Worm (Caenorhabditis elegans): Measurements from ENCODE around the gene F45D11.5.
"Not testable (repeated sequence)": the region's sequence is repeated elsewhere in the genome, so short reads cannot be mapped to it uniquely, and the experiment has no call there.

DNA sequence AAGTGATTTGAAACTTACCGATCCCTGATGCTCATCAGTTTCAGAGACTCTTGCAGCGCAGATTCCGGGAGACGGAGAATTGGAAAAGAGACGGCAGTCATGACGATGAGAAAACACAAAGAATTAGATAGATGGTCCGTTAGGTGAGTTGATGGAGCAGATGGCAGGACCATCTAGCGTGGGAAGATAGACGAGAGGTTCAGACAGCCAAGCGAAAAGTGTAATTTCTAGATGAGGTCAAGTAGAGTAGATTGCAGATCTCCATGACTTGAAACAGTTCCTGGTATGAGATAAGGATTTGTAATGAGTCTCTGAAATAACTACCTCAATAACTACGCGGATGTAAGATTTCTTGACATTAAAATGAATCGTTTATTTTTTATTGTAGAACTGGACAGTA is 5.4 kb upstream of the F45D11.5 start, which contains the start of gene F45D11.11:
- TF ChIP-seq hlh-30 (tag; optimal IDR thresholded peaks at IDR 0.05; ENCODE audit: insufficient read depth); C08G9.2 (tag; optimal IDR thresholded peaks at IDR 0.05); K09A11.1 (tag; optimal IDR thresholded peaks at IDR 0.05; ENCODE audit: insufficient read depth): not testable (repeated sequence)

Measured in whole organism, late embryonic.